Fruit fly (Drosophila melanogaster): ENCODE results near the gene pths.

DNA sequence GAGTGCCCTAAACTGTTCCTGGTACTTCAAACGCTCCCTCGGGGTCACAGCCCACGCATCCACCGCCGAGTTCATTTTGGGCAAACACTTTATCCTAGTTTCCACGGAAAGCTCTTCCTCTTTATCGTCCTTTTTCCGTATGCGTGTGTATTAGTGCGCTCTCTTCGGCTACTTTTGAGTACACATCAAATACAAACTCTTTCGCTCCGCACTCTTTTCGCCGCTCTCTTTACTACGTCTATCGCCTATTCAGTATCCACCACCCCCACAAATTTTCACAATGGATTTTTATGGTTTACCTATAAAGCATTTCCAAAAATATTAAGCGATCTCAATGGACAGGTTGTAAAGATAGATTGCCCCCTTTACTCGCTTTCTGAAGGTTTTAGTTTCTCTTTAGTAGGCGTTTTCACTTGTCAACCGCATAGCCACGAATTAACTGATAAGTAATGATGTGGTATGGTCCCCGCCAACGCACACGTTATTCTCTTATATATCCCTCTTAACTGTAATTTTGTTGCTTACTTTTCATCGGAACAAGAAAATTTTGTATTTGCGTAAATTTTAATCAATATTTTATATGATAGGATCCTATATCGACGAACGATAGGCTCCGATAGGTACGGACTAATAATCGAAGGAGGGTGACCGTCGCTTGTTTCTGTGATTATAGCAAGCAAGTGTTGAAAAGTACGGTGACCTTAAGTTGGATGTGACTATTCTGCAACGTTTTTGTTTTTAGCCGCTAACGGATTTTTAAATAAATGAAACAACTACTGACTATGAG is 1.1 kb upstream of the pths start, which contains the start of gene Dap160:
- TF ChIP-seq hkb (optimal IDR thresholded peaks at IDR 0.05) (no peak), hkb (GFP tag; IDR thresholded peaks at IDR 0.05) (no peak), CG17612 (GFP tag; IDR thresholded peaks at IDR 0.05) (no peak), pfk (GFP tag; optimal IDR thresholded peaks at IDR 0.05) (no peak), CG15479 (GFP tag; optimal IDR thresholded peaks at IDR 0.05) (no peak), Xbp1 (GFP tag; optimal IDR thresholded peaks at IDR 0.05) (peak; percentile 17), CG6813 (GFP tag; optimal IDR thresholded peaks at IDR 0.05) (no peak)
